Worm (Caenorhabditis elegans) whole organism, early embryonic: ENCODE data around the gene str-83.

ENCODE experiments used
- B0310.2 ChIP-seq: sonication (generic microtip); optimal IDR thresholded peaks from 2 replicates; lab custom pipeline; 2016; ENCODE audit warnings: mild to moderate bottlenecking, missing genetic modification characterization, missing compliant biosample characterization
- F13C5.2 ChIP-seq: sonication (generic microtip); optimal IDR thresholded peaks from 2 replicates; lab custom pipeline; 2017; ENCODE audit warnings: mild to moderate bottlenecking, missing genetic modification characterization, inconsistent platforms, missing compliant biosample characterization
- aly-1 ChIP-seq: sonication (generic microtip); optimal IDR thresholded peaks from 2 replicates; lab custom pipeline; 2016; ENCODE audit warnings: missing genetic modification characterization, missing compliant biosample characterization
- ama-1 ChIP-seq: fragments of 150-350 bp; optimal IDR thresholded peaks from 2 replicates; lab custom pipeline; 2014
- ceh-13 ChIP-seq: fragments of 200-800 bp; sonication (Bioruptor generic); optimal IDR thresholded peaks from 2 replicates; lab custom pipeline; 2018; ENCODE audit warnings: mild to moderate bottlenecking, missing genetic modification characterization, missing compliant biosample characterization
- ceh-36 ChIP-seq: sonication (generic microtip); optimal IDR thresholded peaks from 2 replicates; lab custom pipeline; 2016; ENCODE audit warnings: missing genetic modification characterization, inconsistent platforms, missing compliant biosample characterization
- ets-7 ChIP-seq: sonication (generic microtip); optimal IDR thresholded peaks from 2 replicates; lab custom pipeline; 2016; ENCODE audit warnings: missing genotype, missing genetic modification characterization, missing compliant biosample characterization
- flt-1 ChIP-seq: fragments of 200-800 bp; sonication (Bioruptor generic); IDR thresholded peaks from 2 replicates; pipeline ENCODE4 v1.3.6; 2022; ENCODE audit warnings: missing genetic modification characterization, missing compliant biosample characterization
- hmbx-1 ChIP-seq: sonication (generic microtip); optimal IDR thresholded peaks from 2 replicates; lab custom pipeline; 2016; ENCODE audit warnings: mild to moderate bottlenecking, missing genetic modification characterization, missing compliant biosample characterization
- hmg-4 ChIP-seq: fragments of 200-800 bp; sonication (Bioruptor generic); optimal IDR thresholded peaks from 2 replicates; lab custom pipeline; 2018; ENCODE audit warnings: mild to moderate bottlenecking, missing genetic modification characterization, missing compliant biosample characterization
- hnd-1 ChIP-seq: sonication (generic microtip); optimal IDR thresholded peaks from 2 replicates; lab custom pipeline; 2016; ENCODE audit warnings: missing genetic modification characterization, missing compliant biosample characterization
- pes-1 ChIP-seq: fragments of 200-800 bp; sonication (Bioruptor generic); IDR thresholded peaks from 2 replicates; pipeline ENCODE4 v1.3.6; 2022; ENCODE audit warnings: missing genetic modification reagents, missing genetic modification characterization, missing compliant biosample characterization
- scrt-1 ChIP-seq: fragments of 200-800 bp; sonication (Bioruptor generic); IDR thresholded peaks from 2 replicates; pipeline ENCODE4 v1.3.6; 2022; ENCODE audit warnings: missing genetic modification characterization, missing compliant biosample characterization
- sea-1 ChIP-seq: fragments of 200-800 bp; sonication (Bioruptor generic); conservative IDR thresholded peaks from 2 replicates; pipeline ENCODE4 v1.3.6; 2022; ENCODE audit warnings: missing genetic modification characterization, missing compliant biosample characterization
- tbx-11 ChIP-seq: fragments of 200-800 bp; sonication (Bioruptor generic); IDR thresholded peaks from 2 replicates; pipeline ENCODE4 v1.3.6; 2022; ENCODE audit warnings: missing genetic modification characterization, missing compliant biosample characterization
- tbx-37 ChIP-seq: fragments of 200-800 bp; sonication (Bioruptor generic); conservative IDR thresholded peaks from 2 replicates; pipeline ENCODE4 v1.3.6; 2022; ENCODE audit warnings: missing genetic modification reagents, missing genetic modification characterization, missing compliant biosample characterization
- tra-4 ChIP-seq: sonication (generic microtip); optimal IDR thresholded peaks from 2 replicates; lab custom pipeline; 2017; ENCODE audit warnings: missing genetic modification characterization, missing compliant biosample characterization

Gene str-83

ce11 chrV:3970410-3970809, 6.7 kb upstream of the str-83 start, which contains the start of gene cyp-34A9:
Gene cyp-34A9, minus strand, starts transcription at chrV:3970540.
- TF ChIP-seq hmbx-1 (tag; lab: Kevin White, UChicago), result no peak
- TF ChIP-seq ceh-36, result no peak
- no peak for TF ChIP-seq sea-1 (GFP tag; lab: Robert Waterston, UW)
- no peak for TF ChIP-seq tra-4 (tag; lab: Kevin White, UChicago)
- TF ChIP-seq ama-1 (lab: Kevin White, UChicago), result no peak
- TF ChIP-seq ets-7 (tag; lab: Kevin White, UChicago), result no peak
- no peak for TF ChIP-seq hnd-1 (tag; lab: Kevin White, UChicago)
- TF ChIP-seq scrt-1 (GFP tag; lab: Robert Waterston, UW), result no peak
- TF ChIP-seq hmg-4 (GFP tag; lab: Kevin White, UChicago), result no peak
- TF ChIP-seq pes-1 (GFP tag; lab: Robert Waterston, UW), result no peak
- TF ChIP-seq tbx-11 (GFP tag; lab: Robert Waterston, UW), result no peak
- no peak for TF ChIP-seq B0310.2 (tag; lab: Kevin White, UChicago)
- TF ChIP-seq flt-1 (GFP tag; lab: Robert Waterston, UW), result no peak
- TF ChIP-seq aly-1 (tag; lab: Kevin White, UChicago), result no peak
- no peak for TF ChIP-seq F13C5.2 (tag; lab: Kevin White, UChicago)
- no peak for TF ChIP-seq tbx-37
- TF ChIP-seq ceh-13 (GFP tag; lab: Kevin White, UChicago), result no peak

- no peak for TF ChIP-seq B0310.2 (tag; lab: Kevin White, UChicago)
- TF ChIP-seq hnd-1 (tag; lab: Kevin White, UChicago), result no peak
- no peak for TF ChIP-seq scrt-1 (GFP tag; lab: Robert Waterston, UW)
- no peak for TF ChIP-seq ceh-36
- no peak for TF ChIP-seq tbx-37
- no peak for TF ChIP-seq F13C5.2 (tag; lab: Kevin White, UChicago)
- TF ChIP-seq hmg-4 (GFP tag; lab: Kevin White, UChicago), result no peak
- TF ChIP-seq ama-1 (lab: Kevin White, UChicago), result no peak
- no peak for TF ChIP-seq tra-4 (tag; lab: Kevin White, UChicago)
- TF ChIP-seq sea-1 (GFP tag; lab: Robert Waterston, UW), result no peak
- no peak for TF ChIP-seq hmbx-1 (tag; lab: Kevin White, UChicago)
- no peak for TF ChIP-seq tbx-11 (GFP tag; lab: Robert Waterston, UW)
- no peak for TF ChIP-seq ceh-13 (GFP tag; lab: Kevin White, UChicago)
- TF ChIP-seq ets-7 (tag; lab: Kevin White, UChicago), result no peak
- TF ChIP-seq pes-1 (GFP tag; lab: Robert Waterston, UW), result no peak
- no peak for TF ChIP-seq flt-1 (GFP tag; lab: Robert Waterston, UW)
- no peak for TF ChIP-seq aly-1 (tag; lab: Kevin White, UChicago)
Observed at ce11 chrV:3972846-3973245, 4.2 kb upstream of the str-83 start, which contains the start of gene cyp-34A10. Gene cyp-34A10, minus strand, starts transcription at chrV:3972991.

- TF ChIP-seq scrt-1 (GFP tag; lab: Robert Waterston, UW) (no peak), ets-7 (tag; lab: Kevin White, UChicago) (no peak), sea-1 (GFP tag; lab: Robert Waterston, UW) (no peak), tra-4 (tag; lab: Kevin White, UChicago) (no peak), aly-1 (tag; lab: Kevin White, UChicago) (no peak), flt-1 (GFP tag; lab: Robert Waterston, UW) (no peak), B0310.2 (tag; lab: Kevin White, UChicago) (no peak), hmg-4 (GFP tag; lab: Kevin White, UChicago) (no peak), hnd-1 (tag; lab: Kevin White, UChicago) (no peak)
Observed at ce11 chrV:3974361-3974760, 2.7 kb upstream of the str-83 start, which contains the start of gene str-82. Gene str-82, plus strand, starts transcription at chrV:3974661.

ce11 chrV:3979053-3979452, 2.0 kb downstream of the str-83 start, which contains the start of gene nlp-34:
Gene nlp-34, minus strand, starts transcription at chrV:3979134.
- TF ChIP-seq ceh-13 (GFP tag; lab: Kevin White, UChicago) (no peak), ceh-36 (no peak), hmbx-1 (tag; lab: Kevin White, UChicago) (no peak), hnd-1 (tag; lab: Kevin White, UChicago) (no peak), ama-1 (lab: Kevin White, UChicago) (no peak), ets-7 (tag; lab: Kevin White, UChicago) (no peak), pes-1 (GFP tag; lab: Robert Waterston, UW) (no peak), B0310.2 (tag; lab: Kevin White, UChicago) (no peak), flt-1 (GFP tag; lab: Robert Waterston, UW) (no peak), tbx-11 (GFP tag; lab: Robert Waterston, UW) (no peak), tra-4 (tag; lab: Kevin White, UChicago) (no peak), sea-1 (GFP tag; lab: Robert Waterston, UW) (no peak), tbx-37 (no peak), scrt-1 (GFP tag; lab: Robert Waterston, UW) (no peak), F13C5.2 (tag; lab: Kevin White, UChicago) (no peak), aly-1 (tag; lab: Kevin White, UChicago) (no peak), hmg-4 (GFP tag; lab: Kevin White, UChicago) (no peak)

ce11 chrV:3979819-3980218, 2.8 kb downstream of the str-83 start, which contains the start of gene nlp-31:
Gene nlp-31, plus strand, starts transcription at chrV:3980055.
- TF ChIP-seq ama-1 (lab: Kevin White, UChicago) (no peak), aly-1 (tag; lab: Kevin White, UChicago) (no peak), ceh-36 (no peak), ets-7 (tag; lab: Kevin White, UChicago) (no peak), hmg-4 (GFP tag; lab: Kevin White, UChicago) (no peak), scrt-1 (GFP tag; lab: Robert Waterston, UW) (no peak), hmbx-1 (tag; lab: Kevin White, UChicago) (no peak), sea-1 (GFP tag; lab: Robert Waterston, UW) (no peak), pes-1 (GFP tag; lab: Robert Waterston, UW) (no peak), B0310.2 (tag; lab: Kevin White, UChicago) (no peak), F13C5.2 (tag; lab: Kevin White, UChicago) (no peak), hnd-1 (tag; lab: Kevin White, UChicago) (no peak), flt-1 (GFP tag; lab: Robert Waterston, UW) (no peak)

- no peak for TF ChIP-seq ceh-36
- TF ChIP-seq F13C5.2 (tag; lab: Kevin White, UChicago), result no peak
- no peak for TF ChIP-seq tbx-11 (GFP tag; lab: Robert Waterston, UW)
Observed at ce11 chrV:3980228-3980933, 3.3 kb downstream of the str-83 start.
